Fruit fly (Drosophila melanogaster): ENCODE data around the gene abd-A.

The abd-A gene

dm6 chr3R:16771572-16772425 is 58.0 kb downstream of the abd-A start (continued):
- TF ChIP-seq CG2202 (tag; optimal IDR thresholded peaks at IDR 0.05): peak; percentile 50
- TF ChIP-seq CG34422 (GFP tag; IDR thresholded peaks at IDR 0.05): no peak
- TF ChIP-seq CG11456 (GFP tag; IDR thresholded peaks at IDR 0.05): no peak
- TF ChIP-seq CG1647 (GFP tag; optimal IDR thresholded peaks at IDR 0.05): no peak
- TF ChIP-seq CG7271 (tag; optimal IDR thresholded peaks at IDR 0.05): peak; percentile 32
- TF ChIP-seq Xrp1 (GFP tag; IDR thresholded peaks at IDR 0.05): peak; percentile 86
- no peak for TF ChIP-seq scrt (GFP tag; optimal IDR thresholded peaks at IDR 0.05)
- no peak for TF ChIP-seq Optix (GFP tag; IDR thresholded peaks at IDR 0.05)
- TF ChIP-seq CG16815 (GFP tag; optimal IDR thresholded peaks at IDR 0.05): peak; percentile 34
- peak; percentile 64 for TF ChIP-seq grau (tag; optimal IDR thresholded peaks at IDR 0.05)
- TF ChIP-seq gfzf (GFP tag; optimal IDR thresholded peaks at IDR 0.05): no peak
- no peak for TF ChIP-seq CG12299 (tag; optimal IDR thresholded peaks at IDR 0.05)
- TF ChIP-seq Trl (optimal IDR thresholded peaks at IDR 0.05): no peak
- no peak for TF ChIP-seq Trl (GFP tag; optimal IDR thresholded peaks at IDR 0.05)
- TF ChIP-seq CG6854 (GFP tag; optimal IDR thresholded peaks at IDR 0.05): no peak
- TF ChIP-seq disco-r (GFP tag; optimal IDR thresholded peaks at IDR 0.05): no peak
- TF ChIP-seq CG10654 (GFP tag; optimal IDR thresholded peaks at IDR 0.05): no peak
- TF ChIP-seq CG31224 (GFP tag; IDR thresholded peaks at IDR 0.05): no peak
- TF ChIP-seq E2f2 (GFP tag; IDR thresholded peaks at IDR 0.05): peak; percentile 9; the same call in 1 of the 2 replicates
- peak; percentile 23; the same call in 1 of the 2 replicates for TF ChIP-seq ara (GFP tag; IDR thresholded peaks at IDR 0.05)
- TF ChIP-seq CG42726 (GFP tag; IDR thresholded peaks at IDR 0.05; ENCODE audit: partially characterized antibody): no peak
- no peak for TF ChIP-seq H2.0 (GFP tag; IDR thresholded peaks at IDR 0.05)
- no peak for TF ChIP-seq cwo (GFP tag; optimal IDR thresholded peaks at IDR 0.05)
- TF ChIP-seq CG7372 (GFP tag; IDR thresholded peaks at IDR 0.05): no peak
- no peak for TF ChIP-seq CG6175 (GFP tag; IDR thresholded peaks at IDR 0.05)
- TF ChIP-seq CG3065 (GFP tag; optimal IDR thresholded peaks at IDR 0.05): no peak
- TF ChIP-seq row (GFP tag; IDR thresholded peaks at IDR 0.05): peak; percentile 65
- TF ChIP-seq Myb (GFP tag; optimal IDR thresholded peaks at IDR 0.05): no peak
- TF ChIP-seq Vsx1 (GFP tag; optimal IDR thresholded peaks at IDR 0.05): peak; percentile 34
- no peak for TF ChIP-seq insv (GFP tag; optimal IDR thresholded peaks at IDR 0.05)
- TF ChIP-seq Sry-δ (GFP tag; optimal IDR thresholded peaks at IDR 0.05): no peak
- TF ChIP-seq CG3281 (GFP tag; optimal IDR thresholded peaks at IDR 0.05): peak; percentile 11
- TF ChIP-seq hb (GFP tag; IDR thresholded peaks at IDR 0.05; ENCODE audit: partially characterized antibody): no peak
- no peak for TF ChIP-seq CG18011 (GFP tag; optimal IDR thresholded peaks at IDR 0.05)
- no peak for TF ChIP-seq pan (optimal IDR thresholded peaks at IDR 0.05)
- peak in 1 of 2 experiments; percentile 35 for TF ChIP-seq pan (GFP tag; optimal IDR thresholded peaks at IDR 0.05 in 1 of 2, IDR thresholded peaks at IDR 0.05 in 1 of 2)
- TF ChIP-seq ttk (GFP tag; IDR thresholded peaks at IDR 0.05): 0 out of 2 replicates have a peak, but pooled peaks have one; percentile 15
- TF ChIP-seq CG12391 (tag; optimal IDR thresholded peaks at IDR 0.05): peak; percentile 71
- peak; percentile 63 for TF ChIP-seq CG18599 (GFP tag; optimal IDR thresholded peaks at IDR 0.05)
- no peak for TF ChIP-seq Fer2 (tag; optimal IDR thresholded peaks at IDR 0.05)
- TF ChIP-seq CG32767 (GFP tag; IDR thresholded peaks at IDR 0.05): 0 out of 2 replicates have a peak, but pooled peaks have one; percentile 26
- no peak for TF ChIP-seq Tbp (GFP tag; optimal IDR thresholded peaks at IDR 0.05)
- no peak for TF ChIP-seq jing (GFP tag; optimal IDR thresholded peaks at IDR 0.05)
- no peak for TF ChIP-seq CG14050 (GFP tag; IDR thresholded peaks at IDR 0.05)
- TF ChIP-seq D19A (tag; optimal IDR thresholded peaks at IDR 0.05): peak; percentile 67
- TF ChIP-seq pum (GFP tag; optimal IDR thresholded peaks at IDR 0.05): no peak
- peak; percentile 7 for TF ChIP-seq CG18764 (GFP tag; optimal IDR thresholded peaks at IDR 0.05)
- no peak for TF ChIP-seq slou (GFP tag; optimal IDR thresholded peaks at IDR 0.05)
- TF ChIP-seq CG4282 (GFP tag; optimal IDR thresholded peaks at IDR 0.05): no peak
- no peak for TF ChIP-seq CG13894 (tag; optimal IDR thresholded peaks at IDR 0.05)
